Fruit fly (Drosophila melanogaster): ENCODE measurements around the gene CG17896.

The CG17896 gene

dm6 chrX:493445-494190 is at the start of gene CG17896 (continued):
- no peak for TF ChIP-seq Sry-β (GFP tag; optimal IDR thresholded peaks at IDR 0.05)
- TF ChIP-seq CG6791 (GFP tag; IDR thresholded peaks at IDR 0.05; ENCODE audit: partially characterized antibody): no peak
- peak; percentile 88 for TF ChIP-seq Adf1 (GFP tag; IDR thresholded peaks at IDR 0.05)
- peak; percentile 99 for TF ChIP-seq sens (GFP tag)
- peak; percentile 97 for TF ChIP-seq CG17361 (GFP tag; IDR thresholded peaks at IDR 0.05)
- no peak for TF ChIP-seq HLH4C (GFP tag; IDR thresholded peaks at IDR 0.05; ENCODE audit: partially characterized antibody)
- TF ChIP-seq lov (optimal IDR thresholded peaks at IDR 0.05): no peak
- peak; percentile 92 for TF ChIP-seq lov (GFP tag; IDR thresholded peaks at IDR 0.05)
- peak; percentile 98 for TF ChIP-seq tgo (GFP tag; IDR thresholded peaks at IDR 0.05)
- peak; percentile 43 for TF ChIP-seq pzg (GFP tag; optimal IDR thresholded peaks at IDR 0.05)
- TF ChIP-seq shn (GFP tag; optimal IDR thresholded peaks at IDR 0.05): peak; percentile 98
- TF ChIP-seq lbe (GFP tag; optimal IDR thresholded peaks at IDR 0.05): peak; percentile 97
- TF ChIP-seq stc (GFP tag; IDR thresholded peaks at IDR 0.05): peak; percentile 96
- peak; percentile 96 for TF ChIP-seq ara (GFP tag; IDR thresholded peaks at IDR 0.05)
- peak; percentile 94 for TF ChIP-seq Myb (GFP tag; optimal IDR thresholded peaks at IDR 0.05)
- TF ChIP-seq seq (GFP tag; IDR thresholded peaks at IDR 0.05): peak; percentile 98
- TF ChIP-seq org-1 (GFP tag; optimal IDR thresholded peaks at IDR 0.05): peak; percentile 98
- peak; percentile 55 for TF ChIP-seq kni (GFP tag; optimal IDR thresholded peaks at IDR 0.05)
- TF ChIP-seq Jarid2 (GFP tag; optimal IDR thresholded peaks at IDR 0.05): peak; percentile 83
- peak; percentile 94 for TF ChIP-seq kay (GFP tag; optimal IDR thresholded peaks at IDR 0.05)
- peak; percentile 95 for TF ChIP-seq ATbp (GFP tag; optimal IDR thresholded peaks at IDR 0.05)
- TF ChIP-seq Bteb2 (GFP tag; optimal IDR thresholded peaks at IDR 0.05): peak; percentile 98
- peak; percentile 95 for TF ChIP-seq CG18476 (GFP tag; optimal IDR thresholded peaks at IDR 0.05)
- TF ChIP-seq CG15601 (tag; optimal IDR thresholded peaks at IDR 0.05): peak; percentile 88
- TF ChIP-seq chinmo (GFP tag; IDR thresholded peaks at IDR 0.05; ENCODE audit: partially characterized antibody): 0 out of 4 replicates have a peak, but pooled peaks have one; percentile 62
- TF ChIP-seq Abd-B (GFP tag; optimal IDR thresholded peaks at IDR 0.05): peak; percentile 98
- peak; percentile 97 for TF ChIP-seq Six4 (GFP tag; optimal IDR thresholded peaks at IDR 0.05)
- peak; percentile 99 for TF ChIP-seq ase (GFP tag; IDR thresholded peaks at IDR 0.05)
- peak; percentile 77 for TF ChIP-seq grn (GFP tag; optimal IDR thresholded peaks at IDR 0.05)
- TF ChIP-seq Poxn (GFP tag; IDR thresholded peaks at IDR 0.05): peak; percentile 98
- TF ChIP-seq ems (GFP tag; optimal IDR thresholded peaks at IDR 0.05): peak; percentile 98
- peak; percentile 96 for TF ChIP-seq CG12391 (tag; optimal IDR thresholded peaks at IDR 0.05)
- peak; percentile 75 for TF ChIP-seq CG2116 (GFP tag; optimal IDR thresholded peaks at IDR 0.05)
- peak; percentile 97 for TF ChIP-seq CG17612 (GFP tag; IDR thresholded peaks at IDR 0.05)
- peak; percentile 99 for TF ChIP-seq dpn (GFP tag; optimal IDR thresholded peaks at IDR 0.05)
- TF ChIP-seq CG9609 (GFP tag; optimal IDR thresholded peaks at IDR 0.05): peak; percentile 99
- TF ChIP-seq TFAM (GFP tag; optimal IDR thresholded peaks at IDR 0.05): peak; percentile 76
- peak; percentile 93 for TF ChIP-seq salm (tag; optimal IDR thresholded peaks at IDR 0.05)
- no peak for TF ChIP-seq D (optimal IDR thresholded peaks at IDR 0.05)
- TF ChIP-seq D (GFP tag; optimal IDR thresholded peaks at IDR 0.05): peak; percentile 92
- TF ChIP-seq CG8089 (GFP tag; optimal IDR thresholded peaks at IDR 0.05): peak; percentile 96
- peak; percentile 99 for TF ChIP-seq CG11085 (GFP tag; IDR thresholded peaks at IDR 0.05)
- no peak for TF ChIP-seq Scr (GFP tag; IDR thresholded peaks at IDR 0.05; ENCODE audit: partially characterized antibody)
- peak; percentile 79 for TF ChIP-seq CG2202 (tag; optimal IDR thresholded peaks at IDR 0.05)
- TF ChIP-seq usp (GFP tag; optimal IDR thresholded peaks at IDR 0.05): no peak
- peak; percentile 92 for TF ChIP-seq Sox100B (GFP tag; optimal IDR thresholded peaks at IDR 0.05)
- peak; percentile 73; the same call in 1 of the 2 replicates for TF ChIP-seq dan (GFP tag; IDR thresholded peaks at IDR 0.05)
- no peak for TF ChIP-seq HLHmδ (GFP tag; optimal IDR thresholded peaks at IDR 0.05)
- peak; percentile 97 for TF ChIP-seq H2.0 (GFP tag; IDR thresholded peaks at IDR 0.05)
- peak; percentile 99 for TF ChIP-seq ind (GFP tag; optimal IDR thresholded peaks at IDR 0.05)

Measured in whole organism, embryonic.